Worm (Caenorhabditis elegans): Measurements from ENCODE around the gene ugt-38.

Gene ugt-38

DNA sequence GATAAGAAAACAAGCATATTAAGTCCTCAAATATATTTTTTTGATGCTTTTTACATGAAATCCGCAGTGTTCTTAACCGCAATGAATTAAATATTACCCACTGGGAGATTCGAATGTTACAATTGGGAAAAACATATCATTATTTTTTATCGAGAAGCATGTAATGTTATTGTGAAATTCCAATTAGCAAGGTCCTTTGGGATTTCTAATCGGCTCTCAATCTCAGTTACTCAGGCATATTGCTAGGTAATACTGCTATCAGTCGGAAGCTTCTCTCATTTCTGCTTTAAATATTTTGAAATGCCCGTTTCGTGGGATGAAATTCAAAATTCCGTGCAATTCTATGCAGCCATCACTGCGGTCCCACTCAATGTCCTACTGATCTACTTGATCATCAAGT is 12.1 kb upstream of the ugt-38 start, which contains the start of gene str-204:
Gene str-204 (plus strand): TSS at position 301 of the 400 bp plus-strand sequence.
- no peak for TF ChIP-seq nhr-28 (tag; optimal IDR thresholded peaks at IDR 0.05)
- TF ChIP-seq nhr-76 (tag; optimal IDR thresholded peaks at IDR 0.05), result no peak
- no peak for TF ChIP-seq ceh-83 (GFP tag; optimal IDR thresholded peaks at IDR 0.05)
- TF ChIP-seq lsy-2 (tag; optimal IDR thresholded peaks at IDR 0.05), result no peak
- TF ChIP-seq flh-1 (GFP tag; optimal IDR thresholded peaks at IDR 0.05), result no peak
- no peak for TF ChIP-seq nhr-12 (tag; optimal IDR thresholded peaks at IDR 0.05)
- no peak for TF ChIP-seq unc-120 (tag; optimal IDR thresholded peaks at IDR 0.05; ENCODE audit: poor library complexity, severe bottlenecking)
- no peak for TF ChIP-seq M03D4.4 (tag; optimal IDR thresholded peaks at IDR 0.05)
- TF ChIP-seq tbx-8 (GFP tag; optimal IDR thresholded peaks at IDR 0.05), result no peak
- no peak for TF ChIP-seq sptf-1 (tag; optimal IDR thresholded peaks at IDR 0.05)
- no peak for TF ChIP-seq nhr-237 (tag; optimal IDR thresholded peaks at IDR 0.05)
- TF ChIP-seq unc-39 (tag; optimal IDR thresholded peaks at IDR 0.05), result no peak
- TF ChIP-seq mep-1 (tag; optimal IDR thresholded peaks at IDR 0.05), result no peak

DNA sequence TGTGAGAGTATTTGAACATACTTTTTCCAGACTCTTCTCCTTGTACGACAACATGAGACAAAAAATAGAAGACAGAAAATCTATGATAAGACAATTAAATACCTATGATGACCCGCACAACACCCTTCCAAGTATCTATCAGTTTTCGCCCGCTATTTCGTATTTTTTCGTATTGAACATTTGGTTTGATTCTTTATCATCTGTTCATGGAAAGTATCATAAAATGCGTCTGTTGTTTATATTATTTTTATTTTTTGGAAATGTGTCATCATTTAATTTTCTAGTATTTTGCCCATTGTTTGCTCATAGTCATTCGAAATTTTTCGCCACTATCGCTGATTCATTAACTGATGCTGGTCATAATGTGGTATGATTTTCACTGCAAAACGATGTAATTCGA is 9.8 kb upstream of the ugt-38 start, which contains the start of gene ugt-39:
Gene ugt-39 (plus strand): TSS at position 54 of the 400 bp plus-strand sequence.
- no peak for TF ChIP-seq mep-1 (tag; optimal IDR thresholded peaks at IDR 0.05)
- no peak for TF ChIP-seq ham-2 (GFP tag; optimal IDR thresholded peaks at IDR 0.05)
- TF ChIP-seq unc-120 (tag; optimal IDR thresholded peaks at IDR 0.05; ENCODE audit: poor library complexity, severe bottlenecking), result no peak
- no peak for TF ChIP-seq zip-8 (tag; optimal IDR thresholded peaks at IDR 0.05)
- no peak for TF ChIP-seq nhr-12 (tag; optimal IDR thresholded peaks at IDR 0.05)
- TF ChIP-seq ceh-83 (GFP tag; optimal IDR thresholded peaks at IDR 0.05), result no peak
- no peak for TF ChIP-seq cnd-1 (tag; optimal IDR thresholded peaks at IDR 0.05)
- no peak for TF ChIP-seq lsy-2 (tag; optimal IDR thresholded peaks at IDR 0.05)
- no peak for TF ChIP-seq unc-62 (GFP tag; optimal IDR thresholded peaks at IDR 0.05)
- TF ChIP-seq lin-13 (tag; optimal IDR thresholded peaks at IDR 0.05), result no peak
- no peak for TF ChIP-seq nhr-28 (tag; optimal IDR thresholded peaks at IDR 0.05)
- TF ChIP-seq lin-32 (GFP tag; optimal IDR thresholded peaks at IDR 0.05), result no peak
- TF ChIP-seq mls-2 (tag; optimal IDR thresholded peaks at IDR 0.05), result no peak
- no peak for TF ChIP-seq ces-1 (GFP tag; optimal IDR thresholded peaks at IDR 0.05)
- TF ChIP-seq flh-1 (GFP tag; optimal IDR thresholded peaks at IDR 0.05), result no peak
- TF ChIP-seq elt-3 (tag; optimal IDR thresholded peaks at IDR 0.05), result no peak

ce11 chrV:7156079-7156478 is 8.8 kb upstream of the ugt-38 start, which contains the start of gene F10D2.10:
Gene F10D2.10 (minus strand): TSS chrV:7156179.
- TF ChIP-seq drap-1 (GFP tag; optimal IDR thresholded peaks at IDR 0.05) (no peak), hlh-1 (tag; optimal IDR thresholded peaks at IDR 0.05) (peak; percentile 40)

DNA sequence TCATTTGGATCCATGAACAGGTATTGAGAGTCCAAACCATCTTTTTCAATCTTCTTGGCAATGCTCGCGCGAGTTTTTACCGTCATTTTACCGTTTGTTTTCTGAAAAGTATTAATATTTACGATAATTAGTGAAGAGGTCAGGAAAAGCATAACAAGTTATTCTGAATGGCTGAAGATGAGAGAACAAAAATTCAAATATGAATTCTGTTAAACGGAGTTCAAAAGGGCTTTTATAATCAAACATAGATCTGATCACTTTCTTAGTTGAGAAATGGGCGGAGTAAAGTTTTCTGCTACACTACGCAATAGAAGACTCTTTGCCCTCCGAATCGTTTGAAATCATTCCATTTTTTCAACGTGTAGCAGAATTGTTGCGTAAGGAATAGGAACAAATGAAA is 5.8 kb upstream of the ugt-38 start, which contains the start of gene fat-7:
Gene fat-7 (minus strand): TSS at position 101 of the 400 bp plus-strand sequence.
- TF ChIP-seq nhr-2 (tag; optimal IDR thresholded peaks at IDR 0.05), result no peak
- no peak for TF ChIP-seq nhr-12 (tag; optimal IDR thresholded peaks at IDR 0.05)
- TF ChIP-seq nhr-28 (tag; optimal IDR thresholded peaks at IDR 0.05), result no peak
- no peak for TF ChIP-seq ham-2 (GFP tag; optimal IDR thresholded peaks at IDR 0.05)
- no peak for TF ChIP-seq flh-1 (GFP tag; optimal IDR thresholded peaks at IDR 0.05)

- TF ChIP-seq ceh-43 (GFP tag; optimal IDR thresholded peaks at IDR 0.05) (no peak), ztf-11 (tag; optimal IDR thresholded peaks at IDR 0.05) (no peak), elt-3 (tag; optimal IDR thresholded peaks at IDR 0.05) (no peak), nhr-2 (tag; optimal IDR thresholded peaks at IDR 0.05) (no peak)
These were observed 3.3 kb upstream of the ugt-38 start, which contains the start of gene F10D2.8 for ce11 chrV:7150570-7150969. Gene F10D2.8 (minus strand): TSS chrV:7150714.

DNA sequence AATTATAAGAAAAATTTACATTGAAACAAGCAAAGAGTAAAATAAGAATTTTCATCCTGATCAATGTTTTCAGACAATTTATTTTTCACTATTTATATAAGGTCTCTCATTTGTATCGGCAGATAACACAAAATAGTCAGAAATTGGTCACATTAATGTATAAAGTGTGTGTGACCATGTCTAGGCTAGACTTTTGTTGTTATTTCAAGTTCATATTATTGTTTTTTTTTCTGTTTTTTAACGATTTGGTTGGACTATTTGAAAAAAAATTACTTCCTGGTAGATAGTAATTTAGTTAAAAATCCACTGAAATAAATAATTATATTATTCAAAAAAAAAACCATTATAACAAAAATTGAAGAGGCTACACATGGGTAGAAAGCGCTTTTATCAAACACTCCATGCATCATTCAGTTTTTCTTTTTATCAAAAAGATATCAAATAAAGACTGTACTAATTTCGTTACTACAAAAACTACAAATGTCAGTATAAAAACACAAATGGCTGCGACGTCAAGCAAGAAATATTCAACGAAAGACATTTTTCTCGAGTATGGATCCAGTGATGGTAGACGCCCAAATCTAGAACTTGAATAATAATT is 1.9 kb downstream of the ugt-38 start, which contains the start of gene ugt-37:
Gene ugt-37 (minus strand): TSS at position 69 of the 601 bp plus-strand sequence.
- TF ChIP-seq hlh-1 (tag; optimal IDR thresholded peaks at IDR 0.05) (no peak), nhr-76 (tag; optimal IDR thresholded peaks at IDR 0.05) (no peak), ces-1 (GFP tag; optimal IDR thresholded peaks at IDR 0.05) (no peak), unc-120 (tag; optimal IDR thresholded peaks at IDR 0.05; ENCODE audit: poor library complexity, severe bottlenecking) (no peak), blmp-1 (tag; optimal IDR thresholded peaks at IDR 0.05) (no peak), mls-2 (tag; optimal IDR thresholded peaks at IDR 0.05) (no peak), unc-62 (GFP tag; optimal IDR thresholded peaks at IDR 0.05) (no peak), sptf-1 (tag; optimal IDR thresholded peaks at IDR 0.05) (no peak)

Measured in whole organism, mixed stage, embryonic.